Worm (Caenorhabditis elegans): ENCODE measurements around the gene spin-1.

spin-1 gene

ce11 chrV:12085867-12086634, 28.7 kb upstream of the spin-1 start (continued):
- TF ChIP-seq dsc-1 (tag; optimal IDR thresholded peaks at IDR 0.05): no peak
- TF ChIP-seq ceh-88 (GFP tag; IDR thresholded peaks at IDR 0.05): no peak
- no peak for TF ChIP-seq rnt-1 (tag; optimal IDR thresholded peaks at IDR 0.05)
- TF ChIP-seq ceh-63 (GFP tag; optimal IDR thresholded peaks at IDR 0.05): no peak
- TF ChIP-seq aha-1 (tag; optimal IDR thresholded peaks at IDR 0.05): no peak

ce11 chrV:12086934-12087333, 27.9 kb upstream of the spin-1 start, which contains the start of gene gana-1:
Gene gana-1, plus strand, starts transcription at chrV:12087234.
- TF ChIP-seq nhr-76 (tag; optimal IDR thresholded peaks at IDR 0.05): no peak
- no peak for TF ChIP-seq nhr-12 (tag; optimal IDR thresholded peaks at IDR 0.05)
- no peak for TF ChIP-seq C34B4.2 (tag; optimal IDR thresholded peaks at IDR 0.05)
- TF ChIP-seq mdl-1 (tag; optimal IDR thresholded peaks at IDR 0.05): no peak
- no peak for TF ChIP-seq lin-13 (GFP tag; optimal IDR thresholded peaks at IDR 0.05)
- TF ChIP-seq fkh-8 (tag; optimal IDR thresholded peaks at IDR 0.05): no peak
- no peak for TF ChIP-seq sup-37 (GFP tag; optimal IDR thresholded peaks at IDR 0.05)
- TF ChIP-seq aha-1 (tag; optimal IDR thresholded peaks at IDR 0.05): no peak
- no peak for TF ChIP-seq isw-1 (GFP tag; IDR thresholded peaks at IDR 0.05)
- TF ChIP-seq nhr-85 (tag): no peak
- no peak for TF ChIP-seq dpl-1 (GFP tag; optimal IDR thresholded peaks at IDR 0.05)

DNA sequence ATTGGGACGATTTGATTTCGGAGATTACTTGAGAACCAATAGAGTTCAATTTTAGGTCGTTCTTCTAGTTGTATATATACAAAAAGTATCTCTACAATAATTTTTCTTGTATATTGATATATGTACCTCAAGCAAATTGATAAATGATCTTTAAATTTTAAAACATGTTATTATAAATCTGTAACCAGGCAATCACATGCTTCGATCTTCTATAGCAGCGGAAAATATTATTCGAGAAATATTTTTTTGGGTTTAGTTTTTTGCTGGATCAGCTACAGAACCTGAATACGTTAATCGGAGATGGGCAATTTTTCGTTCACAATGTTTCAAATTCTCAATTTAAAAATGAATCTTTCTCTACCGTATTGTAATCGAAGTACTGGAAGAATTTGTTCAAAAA, 26.0 kb upstream of the spin-1 start, which contains the start of gene R07B7.12:
Gene R07B7.12, plus strand, starts transcription at position 301 of the 400 bp plus-strand sequence.
- TF ChIP-seq blmp-1 (tag; optimal IDR thresholded peaks at IDR 0.05): no peak
- TF ChIP-seq Y116A8C.19 (tag; optimal IDR thresholded peaks at IDR 0.05; ENCODE audit: borderline replicate concordance): no peak
- TF ChIP-seq pax-3 (tag; optimal IDR thresholded peaks at IDR 0.05): no peak
- TF ChIP-seq unc-98 (GFP tag; IDR thresholded peaks at IDR 0.05): no peak
- TF ChIP-seq tbx-2 (tag; optimal IDR thresholded peaks at IDR 0.05): no peak
- TF ChIP-seq aly-2 (tag; optimal IDR thresholded peaks at IDR 0.05): no peak
- no peak for TF ChIP-seq elt-2 (tag; optimal IDR thresholded peaks at IDR 0.05)
- no peak for TF ChIP-seq ces-1 (GFP tag; optimal IDR thresholded peaks at IDR 0.05)
- no peak for TF ChIP-seq lsy-2 (tag; optimal IDR thresholded peaks at IDR 0.05)
- no peak for TF ChIP-seq nhr-77 (tag; optimal IDR thresholded peaks at IDR 0.05)
- TF ChIP-seq mep-1 (tag; optimal IDR thresholded peaks at IDR 0.05): no peak
- TF ChIP-seq xbp-1 (tag; optimal IDR thresholded peaks at IDR 0.05): no peak
- no peak for TF ChIP-seq zip-4 (GFP tag; optimal IDR thresholded peaks at IDR 0.05)
- TF ChIP-seq nhr-237 (tag; optimal IDR thresholded peaks at IDR 0.05): no peak
- TF ChIP-seq nhr-84 (tag; optimal IDR thresholded peaks at IDR 0.05): no peak
- no peak for TF ChIP-seq lin-35 (GFP tag; optimal IDR thresholded peaks at IDR 0.05)
- TF ChIP-seq skn-1 (tag; optimal IDR thresholded peaks at IDR 0.05): no peak
- TF ChIP-seq ceh-88 (GFP tag; IDR thresholded peaks at IDR 0.05): no peak
- no peak for TF ChIP-seq C04F5.9 (tag; optimal IDR thresholded peaks at IDR 0.05)

ce11 chrV:12091759-12092158, 23.0 kb upstream of the spin-1 start, which contains the start of gene nhr-206:
Gene nhr-206, plus strand, starts transcription at chrV:12092006.
- TF ChIP-seq skn-1 (tag; optimal IDR thresholded peaks at IDR 0.05) (peak; percentile 10), blmp-1 (tag; optimal IDR thresholded peaks at IDR 0.05) (peak; percentile 45), nhr-20 (tag; optimal IDR thresholded peaks at IDR 0.05) (peak; percentile 70), lin-14 (GFP tag; optimal IDR thresholded peaks at IDR 0.05) (peak; percentile 77), nhr-85 (tag) (peak; percentile 77), irx-1 (tag; optimal IDR thresholded peaks at IDR 0.05) (no peak), lsy-2 (tag; optimal IDR thresholded peaks at IDR 0.05) (peak in 1 of 2 experiments; percentile 11), elt-3 (tag; optimal IDR thresholded peaks at IDR 0.05) (peak in 2 of 6 experiments; percentile 13 to 31), snu-23 (GFP tag; optimal IDR thresholded peaks at IDR 0.05) (peak; percentile 52), mdl-1 (tag; optimal IDR thresholded peaks at IDR 0.05) (peak in 1 of 2 experiments; percentile 40), lir-3 (tag; optimal IDR thresholded peaks at IDR 0.05; ENCODE audit: poor library complexity) (peak; percentile 17), lin-13 (GFP tag; optimal IDR thresholded peaks at IDR 0.05) (no peak), isw-1 (GFP tag; IDR thresholded peaks at IDR 0.05) (no peak), elt-2 (tag; optimal IDR thresholded peaks at IDR 0.05) (peak; percentile 22), lin-35 (GFP tag; optimal IDR thresholded peaks at IDR 0.05) (peak in 1 of 2 experiments; percentile 58), mep-1 (tag; optimal IDR thresholded peaks at IDR 0.05) (peak; percentile 18), ceh-82 (tag; optimal IDR thresholded peaks at IDR 0.05) (no peak), tbx-2 (tag; optimal IDR thresholded peaks at IDR 0.05) (peak; percentile 9), vab-15 (tag; optimal IDR thresholded peaks at IDR 0.05) (no peak), nhr-19 (GFP tag; conservative IDR thresholded peaks at IDR 0.05) (peak; percentile 21; the same call in 1 of the 2 replicates), nhr-90 (tag; optimal IDR thresholded peaks at IDR 0.05; ENCODE audit: poor library complexity) (peak; percentile 11), fkh-4 (tag; optimal IDR thresholded peaks at IDR 0.05; ENCODE audit: borderline replicate concordance) (no peak), nhr-71 (tag; optimal IDR thresholded peaks at IDR 0.05) (peak; percentile 47)
